Fruit fly (Drosophila melanogaster): ENCODE data around the gene pum.
A peak's percentile ranks its signal among the peaks of the same experiment; 100 is the strongest.

Gene pum

DNA sequence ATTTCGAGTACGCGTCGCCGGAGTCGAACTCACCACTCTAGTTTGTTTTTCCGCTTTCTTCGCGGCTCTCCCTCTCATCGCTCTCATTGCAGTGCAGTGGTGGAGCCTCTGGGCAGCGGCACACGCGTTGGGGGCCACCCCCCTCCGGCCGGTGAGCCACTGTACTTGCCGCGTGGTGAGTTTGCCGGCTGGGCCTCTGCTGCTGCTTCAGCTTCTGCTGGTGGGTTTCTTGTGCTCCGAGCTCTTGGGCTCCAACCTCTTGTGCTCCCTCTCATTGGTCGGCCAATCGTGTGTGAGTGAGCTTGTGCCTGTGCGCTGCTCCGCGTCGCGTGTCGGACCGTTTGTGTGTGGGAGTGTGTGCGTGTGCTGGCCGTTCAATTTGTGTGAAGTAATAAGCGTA lies 184.5 kb downstream of the pum start (continued):
- no peak for TF ChIP-seq Dfd (GFP tag; optimal IDR thresholded peaks at IDR 0.05)
- TF ChIP-seq danr (GFP tag; IDR thresholded peaks at IDR 0.05) = no peak
- no peak for TF ChIP-seq lmd (GFP tag; IDR thresholded peaks at IDR 0.05)
- peak; percentile 20 for TF ChIP-seq CG1792 (GFP tag; optimal IDR thresholded peaks at IDR 0.05)
- no peak for TF ChIP-seq CG10565 (GFP tag; optimal IDR thresholded peaks at IDR 0.05)
- no peak for TF ChIP-seq CG5245 (GFP tag; optimal IDR thresholded peaks at IDR 0.05)
- TF ChIP-seq Rx (GFP tag; IDR thresholded peaks at IDR 0.05) = no peak
- no peak for TF ChIP-seq dimm (GFP tag; IDR thresholded peaks at IDR 0.05)
- peak; percentile 50 for TF ChIP-seq slp2 (GFP tag; optimal IDR thresholded peaks at IDR 0.05)
- TF ChIP-seq Awh (GFP tag; IDR thresholded peaks at IDR 0.05) = no peak
- TF ChIP-seq CG34376 (GFP tag; optimal IDR thresholded peaks at IDR 0.05) = peak; percentile 87
- TF ChIP-seq ap (GFP tag; IDR thresholded peaks at IDR 0.05) = no peak
- peak; percentile 64 for TF ChIP-seq Meics (GFP tag; optimal IDR thresholded peaks at IDR 0.05)
- TF ChIP-seq CG4854 (GFP tag; optimal IDR thresholded peaks at IDR 0.05) = peak; percentile 6
- no peak for TF ChIP-seq CG14014 (GFP tag; IDR thresholded peaks at IDR 0.05)
- peak in 1 of 2 experiments; percentile 54 for TF ChIP-seq Eip74EF (GFP tag; optimal IDR thresholded peaks at IDR 0.05)
- no peak for TF ChIP-seq Hr39 (optimal IDR thresholded peaks at IDR 0.05)
- TF ChIP-seq ci (GFP tag; IDR thresholded peaks at IDR 0.05) = no peak
- TF ChIP-seq CG9876 (GFP tag; optimal IDR thresholded peaks at IDR 0.05) = no peak
- peak; percentile 28 for TF ChIP-seq org-1 (GFP tag; optimal IDR thresholded peaks at IDR 0.05)
- TF ChIP-seq CG14667 (GFP tag; IDR thresholded peaks at IDR 0.05) = no peak
- no peak for TF ChIP-seq CG14050 (GFP tag; IDR thresholded peaks at IDR 0.05)
- no peak for TF ChIP-seq jing (GFP tag; optimal IDR thresholded peaks at IDR 0.05)
- peak; percentile 42 for TF ChIP-seq CG4707 (GFP tag; optimal IDR thresholded peaks at IDR 0.05)
- no peak for TF ChIP-seq Ravus (GFP tag; IDR thresholded peaks at IDR 0.05)
- TF ChIP-seq Blimp-1 (GFP tag; optimal IDR thresholded peaks at IDR 0.05) = peak; percentile 76
- TF ChIP-seq ttk (GFP tag; IDR thresholded peaks at IDR 0.05) = no peak
- peak; percentile 33 for TF ChIP-seq NC2α (GFP tag; optimal IDR thresholded peaks at IDR 0.05)
- peak; percentile 39 for TF ChIP-seq NC2β (GFP tag; optimal IDR thresholded peaks at IDR 0.05)
- no peak for TF ChIP-seq sens-2 (GFP tag; IDR thresholded peaks at IDR 0.05)
- peak; percentile 75 for TF ChIP-seq Hmr (GFP tag; optimal IDR thresholded peaks at IDR 0.05)
- TF ChIP-seq HLH4C (GFP tag; IDR thresholded peaks at IDR 0.05; ENCODE audit: partially characterized antibody) = no peak
- TF ChIP-seq knrl (GFP tag; IDR thresholded peaks at IDR 0.05; ENCODE audit: partially characterized antibody) = no peak
- no peak for TF ChIP-seq Dp (GFP tag; optimal IDR thresholded peaks at IDR 0.05)
- no peak for TF ChIP-seq Spps (tag; optimal IDR thresholded peaks at IDR 0.05)
- TF ChIP-seq CG1233 (GFP tag; optimal IDR thresholded peaks at IDR 0.05) = no peak
- TF ChIP-seq pan (optimal IDR thresholded peaks at IDR 0.05) = no peak
- TF ChIP-seq pan (GFP tag; optimal IDR thresholded peaks at IDR 0.05 in 1 of 2, IDR thresholded peaks at IDR 0.05 in 1 of 2) = no peak
- TF ChIP-seq CG17829 (tag; optimal IDR thresholded peaks at IDR 0.05) = peak; percentile 61
- peak; percentile 66 for TF ChIP-seq zfh2 (GFP tag; optimal IDR thresholded peaks at IDR 0.05)
- TF ChIP-seq CG3163 (GFP tag; optimal IDR thresholded peaks at IDR 0.05) = peak; percentile 79
- TF ChIP-seq Dref (GFP tag; IDR thresholded peaks at IDR 0.05) = no peak
- TF ChIP-seq Hand (GFP tag; optimal IDR thresholded peaks at IDR 0.05) = peak; percentile 72
- no peak for TF ChIP-seq chinmo (GFP tag; IDR thresholded peaks at IDR 0.05; ENCODE audit: partially characterized antibody)
- no peak for TF ChIP-seq CG10431 (GFP tag; optimal IDR thresholded peaks at IDR 0.05)
- TF ChIP-seq YL-1 (GFP tag; optimal IDR thresholded peaks at IDR 0.05) = no peak
- no peak for TF ChIP-seq Adf1 (GFP tag; IDR thresholded peaks at IDR 0.05)
- peak; percentile 57 for TF ChIP-seq CG1647 (GFP tag; optimal IDR thresholded peaks at IDR 0.05)
- peak; percentile 57 for TF ChIP-seq fd64A (GFP tag; optimal IDR thresholded peaks at IDR 0.05)
- peak; percentile 44 for TF ChIP-seq tap (tag; optimal IDR thresholded peaks at IDR 0.05)
- TF ChIP-seq gt (GFP tag; IDR thresholded peaks at IDR 0.05) = no peak
- TF ChIP-seq CG31365 (tag; optimal IDR thresholded peaks at IDR 0.05) = peak; percentile 35
- TF ChIP-seq cg (GFP tag; optimal IDR thresholded peaks at IDR 0.05) = peak; percentile 81
